Worm (Caenorhabditis elegans): Measurements from ENCODE around the gene nhr-242.

The nhr-242 gene

DNA sequence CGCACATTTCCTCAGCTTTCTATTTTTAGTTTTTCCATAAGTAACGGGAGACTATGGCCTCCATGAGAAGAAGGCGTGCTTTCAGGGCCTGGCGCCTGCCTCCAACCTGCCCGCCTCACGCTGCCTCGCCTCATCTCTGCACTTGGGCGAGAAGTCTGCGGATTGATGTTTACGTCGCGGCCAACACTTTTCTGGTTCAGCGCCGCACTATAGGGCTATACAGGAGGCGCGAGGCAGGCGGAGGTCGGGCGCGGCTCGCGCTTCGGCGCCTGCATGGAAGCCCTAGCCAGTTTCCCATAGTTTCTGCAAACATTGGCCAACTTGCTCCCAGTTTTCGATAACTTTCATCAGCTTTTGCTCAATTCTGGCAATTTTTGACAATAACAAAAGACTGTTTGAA is 8.3 kb downstream of the nhr-242 start (continued):
- TF ChIP-seq ctbp-1 (GFP tag; IDR thresholded peaks at IDR 0.05) (no peak), cey-2 (tag; optimal IDR thresholded peaks at IDR 0.05; ENCODE audit: borderline replicate concordance, insufficient read depth) (no peak), zip-2 (tag; optimal IDR thresholded peaks at IDR 0.05) (no peak), set-16 (GFP tag; IDR thresholded peaks at IDR 0.05) (peak; percentile 91), ceh-44 (GFP tag; IDR thresholded peaks at IDR 0.05) (no peak), nhr-6 (tag; optimal IDR thresholded peaks at IDR 0.05) (no peak), sdz-12 (GFP tag; optimal IDR thresholded peaks at IDR 0.05) (no peak), aha-1 (tag) (peak; percentile 62), zip-11 (GFP tag; IDR thresholded peaks at IDR 0.05) (no peak), lin-38 (GFP tag; IDR thresholded peaks at IDR 0.05) (no peak), Y105C5A.15 (GFP tag; IDR thresholded peaks at IDR 0.05) (no peak), lin-13 (GFP tag; optimal IDR thresholded peaks at IDR 0.05) (no peak), daf-8 (GFP tag; IDR thresholded peaks at IDR 0.05) (no peak), pha-4 (GFP tag; IDR thresholded peaks at IDR 0.05) (peak; percentile 29; the same call in 1 of the 2 replicates), pha-4 (tag; optimal IDR thresholded peaks at IDR 0.05) (no peak), saeg-2 (GFP tag; IDR thresholded peaks at IDR 0.05) (0 out of 2 replicates have a peak, but pooled peaks have one; percentile 53), nhr-42 (GFP tag; IDR thresholded peaks at IDR 0.05) (0 out of 2 replicates have a peak, but pooled peaks have one; percentile 10), F10B5.3 (tag; optimal IDR thresholded peaks at IDR 0.05) (no peak), snpc-1.2 (GFP tag; IDR thresholded peaks at IDR 0.05) (no peak), dmd-8 (GFP tag; IDR thresholded peaks at IDR 0.05) (0 out of 2 replicates have a peak, but pooled peaks have one; percentile 31), fos-1 (tag; optimal IDR thresholded peaks at IDR 0.05) (no peak), spr-1 (tag; optimal IDR thresholded peaks at IDR 0.05) (no peak), tra-1 (GFP tag; IDR thresholded peaks at IDR 0.05) (no peak), mdt-29 (GFP tag; IDR thresholded peaks at IDR 0.05) (no peak), mes-2 (tag; optimal IDR thresholded peaks at IDR 0.05; ENCODE audit: poor library complexity, severe bottlenecking) (no peak), ceh-20 (GFP tag; IDR thresholded peaks at IDR 0.05) (no peak), hmg-1.1 (GFP tag; IDR thresholded peaks at IDR 0.05) (no peak)

DNA sequence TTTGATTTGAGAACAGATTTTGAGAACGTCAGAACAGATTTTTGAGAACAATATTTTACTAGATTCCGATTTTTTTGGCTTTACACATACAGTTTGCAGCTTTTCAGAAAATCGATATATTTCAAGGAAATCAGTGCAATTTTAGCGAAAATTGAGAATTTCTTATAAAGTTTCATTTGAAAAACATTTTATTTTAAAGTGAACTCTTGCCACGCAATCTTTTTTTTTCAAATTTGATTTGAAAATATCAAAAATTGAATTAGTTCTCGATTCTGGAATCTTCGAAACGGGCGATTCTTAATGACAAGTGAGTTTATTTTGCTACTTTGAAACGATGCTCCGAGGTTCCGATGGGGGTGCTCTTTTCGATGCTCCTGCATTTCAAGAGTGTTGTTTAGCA is 9.3 kb downstream of the nhr-242 start, which contains the start of gene Y69A2AR.51:
TSS of gene Y69A2AR.51 (plus strand) at position 301 of the 400 bp plus-strand sequence.
- TF ChIP-seq daf-12 (tag; optimal IDR thresholded peaks at IDR 0.05) (no peak), lin-39 (tag; optimal IDR thresholded peaks at IDR 0.05) (no peak), zip-11 (GFP tag; IDR thresholded peaks at IDR 0.05) (no peak), spr-3 (GFP tag; optimal IDR thresholded peaks at IDR 0.05) (no peak), fos-1 (tag; optimal IDR thresholded peaks at IDR 0.05) (no peak), F26F4.8 (GFP tag; conservative IDR thresholded peaks at IDR 0.05) (no peak), ZK337.2 (GFP tag; IDR thresholded peaks at IDR 0.05) (no peak), set-16 (GFP tag; IDR thresholded peaks at IDR 0.05) (no peak), pqm-1 (tag; optimal IDR thresholded peaks at IDR 0.05) (no peak), jun-1 (tag; optimal IDR thresholded peaks at IDR 0.05) (no peak), lin-29 (GFP tag; IDR thresholded peaks at IDR 0.05) (no peak), nhr-237 (tag; optimal IDR thresholded peaks at IDR 0.05) (no peak), aly-2 (tag; optimal IDR thresholded peaks at IDR 0.05) (no peak), Y48G9A.11 (GFP tag; IDR thresholded peaks at IDR 0.05) (no peak), lin-38 (GFP tag; IDR thresholded peaks at IDR 0.05) (no peak), daf-8 (GFP tag; IDR thresholded peaks at IDR 0.05) (no peak), pha-4 (GFP tag; IDR thresholded peaks at IDR 0.05) (no peak), pha-4 (tag; optimal IDR thresholded peaks at IDR 0.05) (no peak), nhr-28 (tag; optimal IDR thresholded peaks at IDR 0.05) (no peak), tag-97 (GFP tag; IDR thresholded peaks at IDR 0.05) (no peak), Y5F2A.4 (GFP tag; optimal IDR thresholded peaks at IDR 0.05) (no peak)

Data from whole organism, L4 larva.